Worm (Caenorhabditis elegans) whole organism, young adult: ENCODE measurements around the gene F27B10.1.

Experiments
- B0035.1 ChIP-seq: sonication (generic microtip); optimal IDR thresholded peaks from 2 replicates; lab custom pipeline; 2016; ENCODE audit warnings: missing genetic modification characterization, mild to moderate bottlenecking, missing compliant biosample characterization, missing genotype, missing genetic modification reagents
- B0336.3 ChIP-seq: fragments of 200-800 bp; sonication (Bioruptor generic); IDR thresholded peaks from 2 replicates; pipeline ENCODE4 v1.3.6; 2022; ENCODE audit warnings: missing genetic modification characterization, missing compliant biosample characterization
- C06A6.2 ChIP-seq: fragments of 200-800 bp; sonication (Bioruptor generic); conservative IDR thresholded peaks from 2 replicates; pipeline ENCODE4 v1.3.6; 2022; ENCODE audit warnings: missing genetic modification characterization, missing compliant biosample characterization
- T07F8.4 ChIP-seq: sonication (generic microtip); optimal IDR thresholded peaks from 2 replicates; lab custom pipeline; 2016; ENCODE audit warnings: mild to moderate bottlenecking, missing genetic modification characterization, moderate library complexity, missing compliant biosample characterization
- T26A5.8 ChIP-seq: sonication (generic microtip); optimal IDR thresholded peaks from 2 replicates; lab custom pipeline; 2016; ENCODE audit warnings: missing genetic modification characterization, missing compliant biosample characterization
- Y79H2A.3 ChIP-seq: fragments of 200-800 bp; sonication (Bioruptor generic); conservative IDR thresholded peaks from 2 replicates; pipeline ENCODE4 v1.3.6; 2022; ENCODE audit warnings: missing genetic modification reagents, missing genetic modification characterization, missing compliant biosample characterization
- ZK185.1 ChIP-seq: sonication (generic microtip); optimal IDR thresholded peaks from 2 replicates; lab custom pipeline; 2016; ENCODE audit warnings: mild to moderate bottlenecking, missing genetic modification characterization, missing compliant biosample characterization; ENCODE audit not compliant: poor library complexity, severe bottlenecking
- atf-7 ChIP-seq: sonication (generic microtip); optimal IDR thresholded peaks from 2 replicates; lab custom pipeline; 2017; ENCODE audit warnings: mild to moderate bottlenecking, missing genetic modification characterization, missing compliant biosample characterization
- athp-1 ChIP-seq: sonication (generic microtip); optimal IDR thresholded peaks from 2 replicates; lab custom pipeline; 2017; ENCODE audit warnings: mild to moderate bottlenecking, missing genetic modification characterization, missing compliant biosample characterization
- attf-6 ChIP-seq: fragments of 200-800 bp; sonication (Bioruptor generic); IDR thresholded peaks from 2 replicates; pipeline ENCODE4 v1.3.6; 2022; ENCODE audit warnings: missing genetic modification reagents, missing genetic modification characterization, missing compliant biosample characterization
- bed-1 ChIP-seq: fragments of 200-800 bp; sonication (Bioruptor generic); IDR thresholded peaks from 2 replicates; pipeline ENCODE4 v1.3.6; 2022; ENCODE audit warnings: missing genetic modification reagents, missing genetic modification characterization, missing compliant biosample characterization
- bed-2 ChIP-seq: fragments of 200-800 bp; sonication (Bioruptor generic); IDR thresholded peaks from 2 replicates; pipeline ENCODE4 v1.3.6; 2022; ENCODE audit warnings: missing genetic modification reagents, missing genetic modification characterization, missing compliant biosample characterization
- dox-1 ChIP-seq: fragments of 200-800 bp; sonication (Bioruptor generic); IDR thresholded peaks from 2 replicates; pipeline ENCODE4 v1.3.6; 2022; ENCODE audit warnings: missing genetic modification reagents, missing genetic modification characterization, missing compliant biosample characterization
- efl-1 ChIP-seq: fragments of 150-350 bp; optimal IDR thresholded peaks from 2 replicates; lab custom pipeline; 2014; ENCODE audit warnings: missing biosample characterization, missing genetic modification reagents, missing genetic modification characterization
- egl-18 ChIP-seq: fragments of 200-800 bp; sonication (Bioruptor generic); IDR thresholded peaks from 2 replicates; pipeline ENCODE4 v1.3.6; 2022; ENCODE audit warnings: missing genetic modification reagents, missing genetic modification characterization, missing compliant biosample characterization
- gei-17 ChIP-seq: fragments of 200-800 bp; sonication (Bioruptor generic); optimal IDR thresholded peaks from 2 replicates; lab custom pipeline; 2018; ENCODE audit warnings: mild to moderate bottlenecking, missing genetic modification characterization, missing compliant biosample characterization
- hmg-1.2 ChIP-seq: fragments of 200-800 bp; sonication (Bioruptor generic); IDR thresholded peaks from 2 replicates; pipeline ENCODE4 v1.3.6; 2022; ENCODE audit warnings: missing genetic modification reagents, missing genetic modification characterization, missing compliant biosample characterization
- hmg-20 ChIP-seq: fragments of 200-800 bp; sonication (Bioruptor generic); IDR thresholded peaks from 2 replicates; pipeline ENCODE4 v1.3.6; 2022; ENCODE audit warnings: missing genetic modification reagents, missing genetic modification characterization, missing compliant biosample characterization
- let-607 ChIP-seq, 2 experiments: fragments of 200-800 bp in 1 of 2; sonication (Bioruptor generic) in 1 of 2; sonication (generic microtip) in 1 of 2; optimal IDR thresholded peaks; 2 replicates each; lab custom pipeline; 2016 to 2018; ENCODE audit warnings: mild to moderate bottlenecking in 2 of 2, missing compliant biosample characterization in 2 of 2, missing genetic modification characterization in 2 of 2, moderate library complexity in 2 of 2, missing genotype in 1 of 2
- madf-10 ChIP-seq: sonication (generic microtip); optimal IDR thresholded peaks from 2 replicates; lab custom pipeline; 2016; ENCODE audit warnings: mild to moderate bottlenecking, missing genetic modification characterization, missing compliant biosample characterization
- mel-28 ChIP-seq: sonication (generic microtip); optimal IDR thresholded peaks from 2 replicates; lab custom pipeline; 2016; ENCODE audit warnings: borderline replicate concordance, mild to moderate bottlenecking, missing genetic modification characterization, missing compliant biosample characterization
- nfya-1 ChIP-seq: sonication (generic microtip); optimal IDR thresholded peaks from 2 replicates; lab custom pipeline; 2017; ENCODE audit warnings: antibody characterized with exemption, missing compliant biosample characterization, missing genetic modification characterization, borderline replicate concordance; ENCODE audit not compliant: insufficient read depth
- nhr-80 ChIP-seq: sonication (generic microtip); optimal IDR thresholded peaks from 2 replicates; lab custom pipeline; 2016; ENCODE audit warnings: missing genetic modification characterization, missing compliant biosample characterization
- pbrm-1 ChIP-seq: fragments of 200-800 bp; sonication (Bioruptor generic); IDR thresholded peaks from 2 replicates; pipeline ENCODE4 v1.3.6; 2022; ENCODE audit warnings: missing genetic modification reagents, missing genetic modification characterization, missing compliant biosample characterization
- rcor-1 ChIP-seq: fragments of 200-800 bp; sonication (Bioruptor generic); IDR thresholded peaks from 2 replicates; pipeline ENCODE4 v1.3.6; 2022; ENCODE audit warnings: missing genetic modification reagents, missing genetic modification characterization, missing compliant biosample characterization
- rpc-1 ChIP-seq, 2 experiments: fragments of 150-350 bp in 1 of 2; sonication (generic microtip) in 1 of 2; optimal IDR thresholded peaks; 2 replicates each; lab custom pipeline; 2014 to 2018; ENCODE audit warnings: missing biosample characterization in 1 of 2, missing genetic modification characterization in 1 of 2, missing genetic modification reagents in 1 of 2, missing genotype in 1 of 2
- somi-1 ChIP-seq: fragments of 200-800 bp; sonication (Bioruptor generic); optimal IDR thresholded peaks from 2 replicates; lab custom pipeline; 2018; ENCODE audit warnings: mild to moderate bottlenecking, missing genetic modification characterization, missing compliant biosample characterization
- zfh-2 ChIP-seq: fragments of 200-800 bp; sonication (Bioruptor generic); conservative IDR thresholded peaks from 2 replicates; pipeline ENCODE4 v1.3.6; 2022; ENCODE audit warnings: missing genetic modification reagents, missing genetic modification characterization, missing compliant biosample characterization
- ztf-18 ChIP-seq: sonication (generic microtip); optimal IDR thresholded peaks from 2 replicates; lab custom pipeline; 2016; ENCODE audit warnings: missing genotype, mild to moderate bottlenecking, missing genetic modification characterization, missing compliant biosample characterization
- ztf-28 ChIP-seq: fragments of 200-800 bp; sonication (Bioruptor generic); IDR thresholded peaks from 2 replicates; pipeline ENCODE4 v1.3.6; 2022; ENCODE audit warnings: missing genetic modification reagents, missing genetic modification characterization, missing compliant biosample characterization

F27B10.1 gene

ce11 chrV:7095254-7095990 lies 23.0 kb downstream of the F27B10.1 start:
- TF ChIP-seq attf-6 (GFP tag; lab: Robert Waterston, UW) (no peak), nhr-80 (peak; percentile 40)
- TF ChIP-seq, all 124 proteins: peak for 1

ce11 chrV:7096129-7096730 lies 23.8 kb downstream of the F27B10.1 start:
- TF ChIP-seq bed-2 (GFP tag; lab: Robert Waterston, UW) (no peak), let-607 (tag; optimal IDR thresholded peaks at IDR 0.05; lab: Kevin White, UChicago) (no peak), Y79H2A.3 (no peak), T07F8.4 (tag; lab: Kevin White, UChicago) (no peak), B0336.3 (GFP tag; lab: Robert Waterston, UW) (no peak), ztf-18 (no peak), nfya-1 (no peak)

- TF ChIP-seq egl-18 (GFP tag; lab: Robert Waterston, UW) (no peak), gei-17 (no peak), ztf-28 (no peak), pbrm-1 (GFP tag; lab: Robert Waterston, UW) (no peak), mel-28 (no peak), T26A5.8 (no peak), madf-10 (tag; lab: Kevin White, UChicago) (no peak), hmg-1.2 (GFP tag; lab: Robert Waterston, UW) (no peak), rpc-1 (optimal IDR thresholded peaks at IDR 0.05; lab: Kevin White, UChicago) (no peak), rpc-1 (tag; optimal IDR thresholded peaks at IDR 0.05; lab: Kevin White, UChicago) (no peak), hmg-20 (GFP tag; lab: Robert Waterston, UW) (no peak), C06A6.2 (no peak), B0035.1 (tag; lab: Kevin White, UChicago) (no peak), efl-1 (GFP tag; lab: Kevin White, UChicago) (no peak), dox-1 (GFP tag; lab: Robert Waterston, UW) (no peak), atf-7 (tag; lab: Kevin White, UChicago) (no peak), somi-1 (GFP tag; lab: Kevin White, UChicago) (no peak), athp-1 (tag; lab: Kevin White, UChicago) (no peak)
Measured at ce11 chrV:7096811-7097210, 24.4 kb downstream of the F27B10.1 start.

- TF ChIP-seq bed-1 (GFP tag; lab: Robert Waterston, UW), result no peak
Measured at ce11 chrV:7103247-7103646, 30.8 kb downstream of the F27B10.1 start, which contains the start of gene odr-2. Gene odr-2 (plus strand): TSS chrV:7103547.

- TF ChIP-seq efl-1 (GFP tag; lab: Kevin White, UChicago) (no peak), ZK185.1 (tag; lab: Kevin White, UChicago) (no peak), rcor-1 (no peak), zfh-2 (GFP tag; lab: Robert Waterston, UW) (peak; percentile 67; the same call in 1 of the 2 replicates), egl-18 (GFP tag; lab: Robert Waterston, UW) (0 out of 2 replicates have a peak, but pooled peaks have one; percentile 65), hmg-20 (GFP tag; lab: Robert Waterston, UW) (no peak)
Measured at ce11 chrV:7106499-7107152, 34.2 kb downstream of the F27B10.1 start.
